Fruit fly (Drosophila melanogaster) whole organism, prepupa: ENCODE measurements around the gene CG9967.
A peak's percentile ranks its signal among the peaks of the same experiment; 100 is the strongest.

Experiments
- Blimp-1 ChIP-seq: fragments of 200-800 bp; sonication (Bioruptor generic); optimal IDR thresholded peaks from 3 replicates; lab custom pipeline; 2017; ENCODE audit warnings: missing biosample characterization, missing genetic modification characterization, mild to moderate bottlenecking, moderate library complexity, missing genetic modification reagents
- CG10669 ChIP-seq: fragments of 200-800 bp; sonication (Bioruptor generic); optimal IDR thresholded peaks from 3 replicates; lab custom pipeline; 2018; ENCODE audit warnings: missing biosample characterization, mild to moderate bottlenecking, missing genetic modification characterization, moderate library complexity
- CG11294 ChIP-seq: fragments of 200-800 bp; sonication (Bioruptor generic); IDR thresholded peaks from 2 replicates; pipeline ENCODE4 v1.3.6; 2022; ENCODE audit warnings: missing biosample characterization, missing genetic modification characterization
- CG11762 ChIP-seq: fragments of 200-800 bp; sonication (Bioruptor generic); optimal IDR thresholded peaks from 3 replicates; lab custom pipeline; 2016; ENCODE audit warnings: missing biosample characterization, missing genetic modification characterization; ENCODE audit not compliant: insufficient read depth
- CG1621 ChIP-seq: fragments of 200-800 bp; sonication (Bioruptor generic); optimal IDR thresholded peaks from 3 replicates; lab custom pipeline; 2018; ENCODE audit warnings: missing biosample characterization, mild to moderate bottlenecking, missing genetic modification characterization
- CG16779 ChIP-seq: fragments of 200-800 bp; sonication (Bioruptor generic); optimal IDR thresholded peaks from 3 replicates; lab custom pipeline; 2017; ENCODE audit warnings: missing biosample characterization, mild to moderate bottlenecking, missing genetic modification characterization
- CG3032 ChIP-seq: fragments of 200-800 bp; optimal IDR thresholded peaks from 2 replicates; lab custom pipeline; 2019; ENCODE audit warnings: missing biosample characterization, mild to moderate bottlenecking, missing genetic modification characterization, moderate library complexity
- CG31627 ChIP-seq: fragments of 200-800 bp; sonication (Bioruptor generic); optimal IDR thresholded peaks from 3 replicates; lab custom pipeline; 2016; ENCODE audit warnings: missing biosample characterization, missing genetic modification characterization
- CG3919 ChIP-seq: fragments of 200-800 bp; sonication (Bioruptor generic); optimal IDR thresholded peaks from 3 replicates; lab custom pipeline; 2016; ENCODE audit warnings: missing biosample characterization, missing genetic modification characterization
- CG6163 ChIP-seq: fragments of 200-800 bp; sonication (Bioruptor generic); IDR thresholded peaks from 3 replicates; pipeline ENCODE4 v1.3.6; 2022; ENCODE audit warnings: missing biosample characterization, missing genetic modification characterization
- CG6276 ChIP-seq: fragments of 200-800 bp; sonication (Bioruptor generic); optimal IDR thresholded peaks from 2 replicates; lab custom pipeline; 2017; ENCODE audit warnings: missing biosample characterization, mild to moderate bottlenecking, missing genetic modification characterization
- CG6792 ChIP-seq: fragments of 200-800 bp; sonication (Bioruptor generic); optimal IDR thresholded peaks from 3 replicates; lab custom pipeline; 2016; ENCODE audit warnings: missing biosample characterization, missing genetic modification characterization
- CG6854 ChIP-seq: fragments of 200-800 bp; sonication (Bioruptor generic); optimal IDR thresholded peaks from 2 replicates; lab custom pipeline; 2017; ENCODE audit warnings: missing biosample characterization, mild to moderate bottlenecking, missing genetic modification characterization
- CG7368 ChIP-seq: fragments of 200-800 bp; sonication (Bioruptor generic); optimal IDR thresholded peaks from 3 replicates; lab custom pipeline; 2016; ENCODE audit warnings: missing biosample characterization, missing genetic modification characterization
- CG8119 ChIP-seq: fragments of 200-800 bp; sonication (Bioruptor generic); IDR thresholded peaks from 3 replicates; pipeline ENCODE4 v1.3.6; 2022; ENCODE audit warnings: missing biosample characterization, missing genetic modification characterization
- CG8632 ChIP-seq: fragments of 200-800 bp; sonication (Bioruptor generic); optimal IDR thresholded peaks from 3 replicates; lab custom pipeline; 2016; ENCODE audit warnings: missing biosample characterization, missing genetic modification characterization
- Eip75B ChIP-seq: fragments of 200-800 bp; sonication (Bioruptor generic); optimal IDR thresholded peaks from 3 replicates; lab custom pipeline; 2016; ENCODE audit warnings: missing biosample characterization, missing genetic modification characterization
- Eip78C ChIP-seq: fragments of 200-800 bp; sonication (Bioruptor generic); peaks from one replicate; lab custom pipeline; 2016; ENCODE audit warnings: missing biosample characterization, missing genetic modification characterization
- Eip93F ChIP-seq: fragments of 200-800 bp; sonication (Bioruptor generic); optimal IDR thresholded peaks from 2 replicates; lab custom pipeline; 2016; ENCODE audit warnings: missing biosample characterization, mild to moderate bottlenecking, missing genetic modification characterization
- Ets96B ChIP-seq: fragments of 200-800 bp; optimal IDR thresholded peaks from 2 replicates; lab custom pipeline; 2019; ENCODE audit warnings: missing biosample characterization, mild to moderate bottlenecking, missing genetic modification characterization, moderate library complexity
- Hr38 ChIP-seq: sonication (Bioruptor generic); optimal IDR thresholded peaks from 2 replicates; lab custom pipeline; 2016; ENCODE audit warnings: missing biosample characterization, missing genetic modification characterization
- Hr39 ChIP-seq: fragments of 200-800 bp; sonication (Bioruptor generic); optimal IDR thresholded peaks from 2 replicates; lab custom pipeline; 2016; ENCODE audit warnings: missing biosample characterization, missing genetic modification characterization
- Hr4 ChIP-seq: fragments of 200-800 bp; sonication (Bioruptor generic); optimal IDR thresholded peaks from 3 replicates; lab custom pipeline; 2016; ENCODE audit warnings: missing biosample characterization, missing genetic modification characterization
- Met ChIP-seq: fragments of 200-800 bp; sonication (Bioruptor generic); optimal IDR thresholded peaks from 3 replicates; lab custom pipeline; 2016; ENCODE audit warnings: missing biosample characterization, missing genetic modification characterization
- OdsH ChIP-seq: fragments of 200-800 bp; sonication (Bioruptor generic); optimal IDR thresholded peaks from 3 replicates; lab custom pipeline; 2016; ENCODE audit warnings: missing biosample characterization, missing genetic modification characterization
- Sox102F ChIP-seq: fragments of 200-800 bp; sonication (Bioruptor generic); optimal IDR thresholded peaks from 2 replicates; lab custom pipeline; 2016; ENCODE audit warnings: missing biosample characterization, mild to moderate bottlenecking, missing genetic modification characterization
- Sox14 ChIP-seq: fragments of 200-800 bp; sonication (Bioruptor generic); optimal IDR thresholded peaks from 3 replicates; lab custom pipeline; 2016; ENCODE audit warnings: missing biosample characterization, missing genetic modification characterization
- Sox15 ChIP-seq: fragments of 200-800 bp; sonication (Bioruptor generic); optimal IDR thresholded peaks from 3 replicates; lab custom pipeline; 2016; ENCODE audit warnings: missing biosample characterization, missing genetic modification characterization
- achi ChIP-seq: fragments of 200-800 bp; sonication (Bioruptor generic); optimal IDR thresholded peaks from 3 replicates; lab custom pipeline; 2016; ENCODE audit warnings: missing biosample characterization, missing genetic modification characterization
- acj6 ChIP-seq: fragments of 200-800 bp; sonication (Bioruptor generic); optimal IDR thresholded peaks from 3 replicates; lab custom pipeline; 2016; ENCODE audit warnings: missing biosample characterization, missing genetic modification characterization
- cyc ChIP-seq: fragments of 200-800 bp; sonication (Bioruptor generic); optimal IDR thresholded peaks from 3 replicates; lab custom pipeline; 2016; ENCODE audit warnings: missing biosample characterization, missing genetic modification characterization
- dac ChIP-seq: fragments of 200-800 bp; sonication (Bioruptor generic); optimal IDR thresholded peaks from 2 replicates; lab custom pipeline; 2017; ENCODE audit warnings: missing biosample characterization, mild to moderate bottlenecking, missing genetic modification characterization
- dsx ChIP-seq: fragments of 200-800 bp; optimal IDR thresholded peaks from 3 replicates; lab custom pipeline; 2019; ENCODE audit warnings: missing biosample characterization, mild to moderate bottlenecking, missing genetic modification characterization, moderate library complexity; ENCODE audit not compliant: poor library complexity, severe bottlenecking
- esn ChIP-seq: fragments of 200-800 bp; sonication (Bioruptor generic); optimal IDR thresholded peaks from 2 replicates; lab custom pipeline; 2016; ENCODE audit warnings: missing biosample characterization, mild to moderate bottlenecking, missing genetic modification characterization, moderate library complexity
- fd85E ChIP-seq: fragments of 200-800 bp; sonication (Bioruptor generic); optimal IDR thresholded peaks from 3 replicates; lab custom pipeline; 2016; ENCODE audit warnings: missing biosample characterization, missing genetic modification characterization
- fkh ChIP-seq: fragments of 200-800 bp; sonication (Bioruptor generic); optimal IDR thresholded peaks from 3 replicates; lab custom pipeline; 2017; ENCODE audit warnings: missing biosample characterization, mild to moderate bottlenecking, missing genetic modification characterization, moderate library complexity
- lz ChIP-seq: fragments of 200-800 bp; sonication (Bioruptor generic); optimal IDR thresholded peaks from 3 replicates; lab custom pipeline; 2016; ENCODE audit warnings: missing biosample characterization, missing genetic modification characterization
- net ChIP-seq: fragments of 200-800 bp; sonication (Bioruptor generic); optimal IDR thresholded peaks from 3 replicates; lab custom pipeline; 2016; ENCODE audit warnings: missing biosample characterization, missing genetic modification characterization
- pdm3 ChIP-seq: fragments of 200-800 bp; sonication (Bioruptor generic); optimal IDR thresholded peaks from 3 replicates; lab custom pipeline; 2016; ENCODE audit warnings: missing biosample characterization, missing genetic modification characterization
- spab ChIP-seq: fragments of 200-800 bp; sonication (Bioruptor generic); optimal IDR thresholded peaks from 2 replicates; lab custom pipeline; 2017; ENCODE audit warnings: missing biosample characterization, mild to moderate bottlenecking, missing genetic modification characterization, missing genetic modification reagents
- ss ChIP-seq, 2 experiments: fragments of 200-800 bp; sonication (Bioruptor generic); optimal IDR thresholded peaks; 2 replicates in 1 of 2; 3 replicates in 1 of 2; lab custom pipeline; 2017 to 2018; ENCODE audit warnings: mild to moderate bottlenecking in 2 of 2, missing biosample characterization in 2 of 2, missing genetic modification characterization in 2 of 2, moderate library complexity in 1 of 2
- svp ChIP-seq: fragments of 200-800 bp; sonication (Bioruptor generic); peaks from one replicate; lab custom pipeline; 2016; ENCODE audit warnings: missing biosample characterization, missing genetic modification characterization

Gene CG9967

dm6 chr2L:2375655-2376417 is 18.7 kb upstream of the CG9967 start, which contains the start of gene Atxn7 (continued):
- TF ChIP-seq dac (GFP tag; lab: Kevin White, UChicago): peak; percentile 44
- TF ChIP-seq Met (GFP tag; lab: Kevin White, UChicago): peak; percentile 77
- TF ChIP-seq CG11762: no peak
- TF ChIP-seq dsx: peak; percentile 74
- TF ChIP-seq achi (GFP tag; lab: Kevin White, UChicago): peak; percentile 100
- peak; percentile 97 for TF ChIP-seq fkh (GFP tag; lab: Kevin White, UChicago)
- TF ChIP-seq Hr38 (GFP tag; lab: Kevin White, UChicago): no peak
- no peak for TF ChIP-seq CG11294
- peak; percentile 9 for TF ChIP-seq fd85E (GFP tag; lab: Kevin White, UChicago)
- TF ChIP-seq CG8632 (GFP tag; lab: Kevin White, UChicago): peak; percentile 46
- peak; percentile 59 for TF ChIP-seq Blimp-1 (GFP tag; lab: Kevin White, UChicago)
- TF ChIP-seq CG1621: peak; percentile 46
- TF ChIP-seq Sox14: peak; percentile 79
- TF ChIP-seq cyc (GFP tag; lab: Kevin White, UChicago): peak; percentile 69
- TF ChIP-seq OdsH: peak; percentile 65
- TF ChIP-seq CG7368 (GFP tag; lab: Kevin White, UChicago): peak; percentile 17
- TF ChIP-seq CG31627 (GFP tag; lab: Kevin White, UChicago): peak; percentile 72
- TF ChIP-seq net: peak; percentile 47
- peak; percentile 80 for TF ChIP-seq svp
- no peak for TF ChIP-seq spab (GFP tag; lab: Kevin White, UChicago)
- peak; percentile 70 for TF ChIP-seq Sox102F (GFP tag; lab: Kevin White, UChicago)
- peak; percentile 64 for TF ChIP-seq pdm3
- TF ChIP-seq esn (GFP tag; lab: Kevin White, UChicago): peak; percentile 84
- TF ChIP-seq CG3032 (tag; lab: Kevin White, UChicago): peak; percentile 47
- TF ChIP-seq CG6276: no peak
- TF ChIP-seq CG16779 (tag; lab: Kevin White, UChicago): peak; percentile 50

dm6 chr2L:2373818-2374746 is 16.9 kb upstream of the CG9967 start, which contains the start of the genes CG3609 and CG15390:
Gene CG3609, minus strand, starts transcription at chr2L:2374627.
Gene CG15390, plus strand, starts transcription at chr2L:2374713.
- TF ChIP-seq CG6276: peak; percentile 81
- TF ChIP-seq Eip75B (GFP tag; lab: Kevin White, UChicago): peak; percentile 78
- TF ChIP-seq Eip93F: peak; percentile 76
- TF ChIP-seq cyc (GFP tag; lab: Kevin White, UChicago): peak; percentile 83
- peak; percentile 88 for TF ChIP-seq pdm3
- TF ChIP-seq dac (GFP tag; lab: Kevin White, UChicago): peak; percentile 56
- peak; percentile 76 for TF ChIP-seq Hr38 (GFP tag; lab: Kevin White, UChicago)
- TF ChIP-seq Ets96B (tag; lab: Kevin White, UChicago): peak; percentile 56
- TF ChIP-seq CG11294: peak; percentile 58; the same call in 1 of the 2 replicates
- TF ChIP-seq CG6854 (GFP tag; lab: Kevin White, UChicago): peak; percentile 9
- peak; percentile 92 for TF ChIP-seq Eip78C (GFP tag; lab: Kevin White, UChicago)
- TF ChIP-seq Met (GFP tag; lab: Kevin White, UChicago): peak; percentile 84
- TF ChIP-seq CG1621: peak; percentile 79
- TF ChIP-seq Sox14: peak; percentile 91
- no peak for TF ChIP-seq CG11762
- peak; percentile 83 for TF ChIP-seq CG31627 (GFP tag; lab: Kevin White, UChicago)
- peak; percentile 91 for TF ChIP-seq CG3919 (GFP tag; lab: Kevin White, UChicago)
- TF ChIP-seq dsx: peak; percentile 74
- peak; percentile 81 to 87 for TF ChIP-seq ss (GFP tag; optimal IDR thresholded peaks at IDR 0.05; lab: Kevin White, UChicago)
- peak; percentile 14 for TF ChIP-seq Sox15
- peak; percentile 54 for TF ChIP-seq CG8632 (GFP tag; lab: Kevin White, UChicago)
- TF ChIP-seq fd85E (GFP tag; lab: Kevin White, UChicago): no peak
- peak; percentile 80 for TF ChIP-seq CG16779 (tag; lab: Kevin White, UChicago)
- TF ChIP-seq OdsH: peak; percentile 79
- peak; percentile 66 for TF ChIP-seq CG10669
- peak; percentile 83 for TF ChIP-seq Hr39 (GFP tag; lab: Kevin White, UChicago)
- peak; percentile 85 for TF ChIP-seq lz (GFP tag; lab: Kevin White, UChicago)
- peak; percentile 92 for TF ChIP-seq CG6163 (GFP tag; lab: Robert Waterston, UW)
- TF ChIP-seq acj6: peak; percentile 62
- TF ChIP-seq net: peak; percentile 83
- peak; percentile 85 for TF ChIP-seq Hr4 (GFP tag; lab: Kevin White, UChicago)
- TF ChIP-seq CG3032 (tag; lab: Kevin White, UChicago): peak; percentile 41
- TF ChIP-seq CG6792 (GFP tag; lab: Kevin White, UChicago): peak; percentile 65
- TF ChIP-seq CG8119 (GFP tag; lab: Robert Waterston, UW): peak; percentile 75
- TF ChIP-seq achi (GFP tag; lab: Kevin White, UChicago): peak; percentile 78
